Worm (Caenorhabditis elegans): Measurements from ENCODE around the gene F47E1.2.

The F47E1.2 gene

DNA sequence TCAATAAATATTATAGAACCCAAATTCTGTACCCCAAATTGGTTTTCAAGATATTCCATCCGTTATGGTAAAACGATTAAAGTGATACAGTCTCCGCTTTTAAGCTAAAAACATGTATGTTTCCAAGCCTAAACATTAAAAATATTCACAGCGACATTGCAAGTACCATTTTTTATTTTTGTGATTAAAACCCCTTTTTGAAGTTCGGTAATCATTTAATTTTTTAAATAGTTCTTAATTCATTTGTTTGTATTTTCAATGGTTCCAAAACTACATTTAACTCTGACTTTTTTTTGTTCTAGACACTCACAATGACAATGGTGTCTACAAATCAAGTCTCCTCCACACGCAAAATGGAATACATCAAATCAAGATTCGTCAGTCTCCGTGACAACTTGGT lies 42.0 kb upstream of the F47E1.2 start, which contains the start of gene T25B6.4:
T25B6.4 (plus strand) TSS at position 301 of the 400 bp plus-strand sequence.
- TF ChIP-seq F13H6.1 (tag; optimal IDR thresholded peaks at IDR 0.05) (no peak), ceh-14 (tag; optimal IDR thresholded peaks at IDR 0.05) (no peak), sox-4 (tag; optimal IDR thresholded peaks at IDR 0.05) (no peak), nhr-232 (tag; optimal IDR thresholded peaks at IDR 0.05) (no peak)

DNA sequence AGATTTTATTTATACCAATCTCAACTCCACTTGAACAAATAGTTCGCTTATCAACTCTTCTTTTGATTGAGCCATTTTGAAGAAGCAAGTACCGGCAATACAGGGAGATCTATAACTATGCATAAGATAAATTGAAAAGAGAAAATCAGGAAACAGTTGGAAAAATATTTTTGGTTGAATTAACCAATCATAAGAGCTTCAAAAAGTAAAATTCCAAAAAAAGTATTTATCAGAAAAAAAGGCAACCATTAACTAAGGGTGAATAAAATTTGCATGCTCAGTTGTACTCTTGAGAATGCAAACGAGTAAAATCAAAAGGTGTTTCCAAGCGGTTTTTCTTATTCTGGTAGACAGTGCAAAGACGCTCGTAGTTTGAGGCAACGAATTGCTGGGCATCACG lies 35.8 kb upstream of the F47E1.2 start, which contains the start of gene T25B6.5:
T25B6.5 (minus strand) TSS at position 101 of the 400 bp plus-strand sequence.
- TF ChIP-seq hlh-13 (GFP tag; optimal IDR thresholded peaks at IDR 0.05) = no peak
- no peak for TF ChIP-seq unc-3 (GFP tag; conservative IDR thresholded peaks at IDR 0.05)
- TF ChIP-seq unc-3 (tag; optimal IDR thresholded peaks at IDR 0.05) = no peak
- TF ChIP-seq ttx-3 (tag; optimal IDR thresholded peaks at IDR 0.05) = no peak
- TF ChIP-seq ceh-2 (tag; optimal IDR thresholded peaks at IDR 0.05) = no peak
- TF ChIP-seq ref-2 (tag; optimal IDR thresholded peaks at IDR 0.05) = no peak
- no peak for TF ChIP-seq rnt-1 (tag; optimal IDR thresholded peaks at IDR 0.05)
- no peak for TF ChIP-seq pqm-1 (tag; optimal IDR thresholded peaks at IDR 0.05)
- no peak for TF ChIP-seq lin-11 (tag; optimal IDR thresholded peaks at IDR 0.05)
- no peak for TF ChIP-seq ceh-19 (GFP tag; optimal IDR thresholded peaks at IDR 0.05)
- no peak for TF ChIP-seq syd-9 (tag; optimal IDR thresholded peaks at IDR 0.05)
- TF ChIP-seq ceh-14 (tag; optimal IDR thresholded peaks at IDR 0.05) = no peak
- no peak for TF ChIP-seq ceh-22 (tag; optimal IDR thresholded peaks at IDR 0.05)
- TF ChIP-seq pax-1 (tag; optimal IDR thresholded peaks at IDR 0.05) = no peak
- no peak for TF ChIP-seq ceh-9 (tag; optimal IDR thresholded peaks at IDR 0.05)
- no peak for TF ChIP-seq K09A11.1 (tag; optimal IDR thresholded peaks at IDR 0.05; ENCODE audit: insufficient read depth)
- no peak for TF ChIP-seq dve-1 (tag; optimal IDR thresholded peaks at IDR 0.05)
- no peak for TF ChIP-seq nfya-1 (tag; optimal IDR thresholded peaks at IDR 0.05)

DNA sequence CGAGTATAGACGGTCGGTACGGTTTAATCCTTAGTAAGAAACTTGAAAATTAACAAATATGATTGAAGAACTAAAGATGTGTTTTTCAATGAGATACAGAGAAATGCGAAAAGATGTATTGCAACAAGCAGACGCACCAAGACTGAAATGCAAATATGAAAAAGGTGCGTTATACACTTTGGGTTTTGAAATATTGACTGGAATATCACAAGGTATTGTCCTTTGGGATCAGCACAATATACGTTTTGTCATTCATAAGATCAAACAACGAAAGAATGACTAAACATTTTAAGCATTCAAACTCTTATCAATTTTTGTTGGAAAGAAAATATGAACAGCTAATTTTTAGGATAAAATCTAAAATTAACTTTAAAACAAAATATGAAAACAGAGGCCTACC lies 34.7 kb upstream of the F47E1.2 start, which contains the start of gene T25B6.6:
T25B6.6 (minus strand) TSS at position 101 of the 400 bp plus-strand sequence.
- TF ChIP-seq dmd-4 (tag; optimal IDR thresholded peaks at IDR 0.05; ENCODE audit: borderline replicate concordance) (no peak), Y22D7AL.16 (tag; optimal IDR thresholded peaks at IDR 0.05) (no peak), hlh-13 (GFP tag; optimal IDR thresholded peaks at IDR 0.05) (no peak), npax-4 (tag; optimal IDR thresholded peaks at IDR 0.05) (no peak), T23F11.4 (GFP tag; optimal IDR thresholded peaks at IDR 0.05) (no peak), elt-2 (tag; optimal IDR thresholded peaks at IDR 0.05) (no peak), elt-4 (tag; optimal IDR thresholded peaks at IDR 0.05) (no peak), lim-6 (tag; optimal IDR thresholded peaks at IDR 0.05) (no peak)

DNA sequence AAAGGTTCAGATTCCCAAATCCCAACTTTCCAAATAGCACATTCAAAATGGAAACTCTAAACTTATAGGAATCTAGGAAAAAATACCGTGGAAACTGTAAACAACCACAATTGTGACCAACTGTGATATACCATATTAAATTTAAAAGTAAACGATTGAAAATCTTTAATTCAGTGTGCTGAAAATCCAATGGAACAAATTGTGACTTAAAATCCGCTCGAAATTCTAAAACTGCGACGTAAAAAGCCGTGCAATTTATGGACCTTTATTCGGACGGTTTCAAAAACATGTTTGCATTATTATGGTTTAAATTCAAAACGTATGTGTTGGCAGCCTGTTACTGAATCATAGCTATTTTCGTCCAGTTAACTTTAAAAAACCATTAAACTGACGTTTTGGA lies 33.6 kb upstream of the F47E1.2 start:
- no peak for TF ChIP-seq tbx-2 (tag; optimal IDR thresholded peaks at IDR 0.05)
- no peak for TF ChIP-seq unc-86 (tag; optimal IDR thresholded peaks at IDR 0.05)
- TF ChIP-seq K09A11.1 (tag; optimal IDR thresholded peaks at IDR 0.05; ENCODE audit: insufficient read depth) = no peak
- TF ChIP-seq T23F11.4 (GFP tag; optimal IDR thresholded peaks at IDR 0.05) = no peak
- TF ChIP-seq C38D4.7 (GFP tag; optimal IDR thresholded peaks at IDR 0.05) = no peak
- TF ChIP-seq sdc-2 (tag; optimal IDR thresholded peaks at IDR 0.05) = no peak
- TF ChIP-seq hlh-6 (tag; optimal IDR thresholded peaks at IDR 0.05) = no peak
- no peak for TF ChIP-seq dmd-4 (tag; optimal IDR thresholded peaks at IDR 0.05; ENCODE audit: borderline replicate concordance)
- TF ChIP-seq eyg-1 (tag; optimal IDR thresholded peaks at IDR 0.05) = no peak
- TF ChIP-seq fax-1 (tag; optimal IDR thresholded peaks at IDR 0.05) = no peak
- no peak for TF ChIP-seq fkh-10 (GFP tag; optimal IDR thresholded peaks at IDR 0.05)
- TF ChIP-seq ceh-2 (tag; optimal IDR thresholded peaks at IDR 0.05) = no peak
- TF ChIP-seq nhr-11 (tag; optimal IDR thresholded peaks at IDR 0.05) = no peak
- TF ChIP-seq pha-2 (tag; optimal IDR thresholded peaks at IDR 0.05) = no peak
- TF ChIP-seq ceh-14 (tag; optimal IDR thresholded peaks at IDR 0.05) = no peak
- TF ChIP-seq ref-2 (tag; optimal IDR thresholded peaks at IDR 0.05) = no peak
- no peak for TF ChIP-seq zip-5 (tag; optimal IDR thresholded peaks at IDR 0.05)

Measured in whole organism, late embryonic.